Fruit fly (Drosophila melanogaster) whole organism, embryonic: ENCODE measurements around the gene ppk.

Experiments
- Asciz ChIP-seq: fragments of 200-800 bp; sonication (Bioruptor generic); optimal IDR thresholded peaks from 2 replicates; lab custom pipeline; 2017; ENCODE audit warnings: missing biosample characterization, mild to moderate bottlenecking, missing genetic modification characterization, missing genetic modification reagents
- Atf-2 ChIP-seq: fragments of 200-800 bp; sonication (Bioruptor generic); optimal IDR thresholded peaks from 2 replicates; lab custom pipeline; 2016; ENCODE audit warnings: missing biosample characterization, missing genetic modification characterization
- Blimp-1 ChIP-seq: fragments of 200-800 bp; sonication (Bioruptor generic); optimal IDR thresholded peaks from 3 replicates; lab custom pipeline; 2018; ENCODE audit warnings: missing biosample characterization, missing genetic modification characterization, mild to moderate bottlenecking, moderate library complexity, missing genetic modification reagents
- CG10209 ChIP-seq: fragments of 200-800 bp; sonication (Bioruptor generic); optimal IDR thresholded peaks from 3 replicates; lab custom pipeline; 2017; ENCODE audit warnings: missing biosample characterization, mild to moderate bottlenecking, missing genetic modification characterization, missing genetic modification reagents
- CG10431 ChIP-seq: fragments of 200-800 bp; sonication (Bioruptor generic); optimal IDR thresholded peaks from 3 replicates; lab custom pipeline; 2018; ENCODE audit warnings: missing biosample characterization, mild to moderate bottlenecking, missing genetic modification characterization
- CG11456 ChIP-seq: fragments of 200-800 bp; sonication (Bioruptor generic); IDR thresholded peaks from 3 replicates; pipeline ENCODE4 v1.3.6; 2022; ENCODE audit warnings: missing biosample characterization, missing genetic modification characterization
- CG12219 ChIP-seq: fragments of 200-800 bp; sonication (Bioruptor generic); optimal IDR thresholded peaks from 3 replicates; lab custom pipeline; 2018; ENCODE audit warnings: missing biosample characterization, mild to moderate bottlenecking, missing genetic modification characterization
- CG12744 ChIP-seq: fragments of 200-800 bp; sonication (Bioruptor generic); optimal IDR thresholded peaks from 2 replicates; lab custom pipeline; 2016; ENCODE audit warnings: missing biosample characterization, missing genetic modification characterization
- CG13287 ChIP-seq: fragments of 200-800 bp; sonication (Bioruptor generic); IDR thresholded peaks from 2 replicates; pipeline ENCODE4 v1.3.6; 2022; ENCODE audit warnings: missing biosample characterization, missing genetic modification characterization; ENCODE audit not compliant: partially characterized antibody
- CG13296 ChIP-seq: fragments of 200-800 bp; sonication (Bioruptor generic); optimal IDR thresholded peaks from 3 replicates; lab custom pipeline; 2018; ENCODE audit warnings: missing biosample characterization, mild to moderate bottlenecking, missing genetic modification characterization
- CG14014 ChIP-seq: fragments of 200-800 bp; sonication (Bioruptor generic); IDR thresholded peaks from 2 replicates; pipeline ENCODE4 v1.3.6; 2022; ENCODE audit warnings: missing biosample characterization, missing genetic modification characterization
- CG18262 ChIP-seq: fragments of 200-800 bp; optimal IDR thresholded peaks from 3 replicates; lab custom pipeline; 2019; ENCODE audit warnings: missing biosample characterization, mild to moderate bottlenecking, missing genetic modification characterization, moderate library complexity
- CG18599 ChIP-seq: fragments of 200-800 bp; sonication (Bioruptor generic); optimal IDR thresholded peaks from 3 replicates; lab custom pipeline; 2017; ENCODE audit warnings: missing biosample characterization, missing genetic modification characterization, mild to moderate bottlenecking, moderate library complexity, missing genetic modification reagents
- CG2712 ChIP-seq: fragments of 200-800 bp; optimal IDR thresholded peaks from 3 replicates; lab custom pipeline; 2019; ENCODE audit warnings: missing biosample characterization, mild to moderate bottlenecking, missing genetic modification characterization, moderate library complexity
- CG31224 ChIP-seq: fragments of 200-800 bp; sonication (Bioruptor generic); IDR thresholded peaks from 2 replicates; pipeline ENCODE4 v1.3.6; 2022; ENCODE audit warnings: missing biosample characterization, missing genetic modification characterization
- CG31388 ChIP-seq: fragments of 200-800 bp; sonication (Bioruptor generic); optimal IDR thresholded peaks from 2 replicates; lab custom pipeline; 2016; ENCODE audit warnings: missing biosample characterization, missing genetic modification characterization
- CG32772 ChIP-seq: fragments of 200-800 bp; sonication (Bioruptor generic); IDR thresholded peaks from 2 replicates; pipeline ENCODE4 v1.3.6; 2022; ENCODE audit warnings: missing biosample characterization, missing genetic modification characterization
- CG3407 ChIP-seq: fragments of 200-800 bp; sonication (Bioruptor generic); optimal IDR thresholded peaks from 2 replicates; lab custom pipeline; 2018; ENCODE audit warnings: missing biosample characterization, mild to moderate bottlenecking, missing genetic modification characterization
- CG34376 ChIP-seq: fragments of 200-800 bp; sonication (Bioruptor generic); optimal IDR thresholded peaks from 2 replicates; lab custom pipeline; 2018; ENCODE audit warnings: missing biosample characterization, mild to moderate bottlenecking, missing genetic modification characterization
- CG7839 ChIP-seq: fragments of 200-800 bp; sonication (Bioruptor generic); optimal IDR thresholded peaks from 3 replicates; lab custom pipeline; 2018; ENCODE audit warnings: missing biosample characterization, mild to moderate bottlenecking, missing genetic modification characterization, moderate library complexity
- CG8281 ChIP-seq: fragments of 200-800 bp; sonication (Bioruptor generic); optimal IDR thresholded peaks from 2 replicates; lab custom pipeline; 2018; ENCODE audit warnings: missing biosample characterization, mild to moderate bottlenecking, missing genetic modification characterization, moderate library complexity
- CG8924 ChIP-seq: fragments of 200-800 bp; optimal IDR thresholded peaks from 3 replicates; lab custom pipeline; 2019; ENCODE audit warnings: missing biosample characterization, mild to moderate bottlenecking, missing genetic modification characterization, moderate library complexity
- CoRest ChIP-seq: fragments of 200-800 bp; sonication (Bioruptor generic); optimal IDR thresholded peaks from 3 replicates; lab custom pipeline; 2018; ENCODE audit warnings: missing biosample characterization, mild to moderate bottlenecking, missing genetic modification characterization, moderate library complexity
- CrebB ChIP-seq: fragments of 200-800 bp; sonication (Bioruptor generic); optimal IDR thresholded peaks from 3 replicates; lab custom pipeline; 2018; ENCODE audit warnings: missing biosample characterization, mild to moderate bottlenecking, missing genetic modification characterization
- H2.0 ChIP-seq: fragments of 200-800 bp; sonication (Bioruptor generic); IDR thresholded peaks from 2 replicates; pipeline ENCODE4 v1.3.6; 2022; ENCODE audit warnings: missing biosample characterization, missing genetic modification characterization
- Hmr ChIP-seq: fragments of 200-800 bp; sonication (Bioruptor generic); optimal IDR thresholded peaks from 3 replicates; lab custom pipeline; 2017; ENCODE audit warnings: mild to moderate bottlenecking, missing biosample characterization, missing genetic modification reagents, missing genetic modification characterization
- Hr78 ChIP-seq, 2 experiments: fragments of 200-800 bp in 1 of 2; fragments of >200 bp in 1 of 2; sonication (Bioruptor generic) in 1 of 2; optimal IDR thresholded peaks; 2 replicates each; lab custom pipeline; 2017 to 2019; ENCODE audit warnings: missing biosample characterization in 2 of 2, missing genetic modification characterization in 2 of 2, mild to moderate bottlenecking in 1 of 2, moderate library complexity in 1 of 2
- Hsf ChIP-seq: fragments of 200-800 bp; sonication (Bioruptor generic); optimal IDR thresholded peaks from 3 replicates; lab custom pipeline; 2016; ENCODE audit warnings: missing biosample characterization, missing genetic modification characterization
- Myb ChIP-seq: fragments of 200-800 bp; sonication (Bioruptor generic); optimal IDR thresholded peaks from 2 replicates; lab custom pipeline; 2016; ENCODE audit warnings: missing biosample characterization, missing genetic modification characterization
- Sox102F ChIP-seq: fragments of 200-800 bp; sonication (Bioruptor generic); optimal IDR thresholded peaks from 2 replicates; lab custom pipeline; 2018; ENCODE audit warnings: missing biosample characterization, mild to moderate bottlenecking, missing genetic modification characterization, moderate library complexity
- ab ChIP-seq: fragments of 200-800 bp; sonication (Bioruptor generic); optimal IDR thresholded peaks from 2 replicates; lab custom pipeline; 2016; ENCODE audit warnings: missing biosample characterization, missing genetic modification characterization
- al ChIP-seq: fragments of 200-800 bp; sonication (Bioruptor generic); IDR thresholded peaks from 2 replicates; pipeline ENCODE4 v1.3.6; 2022; ENCODE audit warnings: missing biosample characterization, missing genetic modification characterization
- bowl ChIP-seq: fragments of 200-800 bp; sonication (Bioruptor generic); IDR thresholded peaks from 2 replicates; pipeline ENCODE4 v1.3.6; 2022; ENCODE audit warnings: missing biosample characterization, missing genetic modification characterization
- cwo ChIP-seq: fragments of 200-800 bp; sonication (Bioruptor generic); optimal IDR thresholded peaks from 3 replicates; lab custom pipeline; 2017; ENCODE audit warnings: missing biosample characterization, missing genetic modification characterization, mild to moderate bottlenecking, moderate library complexity, missing genetic modification reagents
- dan ChIP-seq: fragments of 200-800 bp; sonication (Bioruptor generic); IDR thresholded peaks from 2 replicates; pipeline ENCODE4 v1.3.6; 2022; ENCODE audit warnings: missing biosample characterization, missing genetic modification characterization
- fd102C ChIP-seq: fragments of 200-800 bp; sonication (Bioruptor generic); optimal IDR thresholded peaks from 2 replicates; lab custom pipeline; 2018; ENCODE audit warnings: missing biosample characterization, mild to moderate bottlenecking, missing genetic modification characterization, moderate library complexity
- fd96Cb ChIP-seq: fragments of 200-800 bp; sonication (Bioruptor generic); optimal IDR thresholded peaks from 2 replicates; lab custom pipeline; 2018; ENCODE audit warnings: missing biosample characterization, mild to moderate bottlenecking, missing genetic modification characterization, moderate library complexity
- fu2 ChIP-seq: fragments of 200-800 bp; sonication (Bioruptor generic); optimal IDR thresholded peaks from 2 replicates; lab custom pipeline; 2016; ENCODE audit warnings: missing biosample characterization, missing genetic modification characterization
- gcm ChIP-seq: fragments of 200-800 bp; sonication (Bioruptor generic); optimal IDR thresholded peaks from 2 replicates; lab custom pipeline; 2019; ENCODE audit warnings: missing biosample characterization, mild to moderate bottlenecking, missing genetic modification characterization, moderate library complexity
- gcm2 ChIP-seq: fragments of 200-800 bp; sonication (Bioruptor generic); optimal IDR thresholded peaks from 2 replicates; lab custom pipeline; 2016; ENCODE audit warnings: missing biosample characterization, missing genetic modification characterization
- h ChIP-seq: fragments of >200 bp; optimal IDR thresholded peaks from 2 replicates; lab custom pipeline; 2017
- ken ChIP-seq: fragments of 200-800 bp; sonication (Bioruptor generic); IDR thresholded peaks from 3 replicates; pipeline ENCODE4 v1.3.6; 2022; ENCODE audit warnings: missing biosample characterization, missing genetic modification characterization
- lilli ChIP-seq: fragments of 200-800 bp; sonication (Bioruptor generic); optimal IDR thresholded peaks from 3 replicates; lab custom pipeline; 2016; ENCODE audit warnings: missing biosample characterization, missing genetic modification characterization
- nmo ChIP-seq: fragments of 200-800 bp; sonication (Bioruptor generic); optimal IDR thresholded peaks from 2 replicates; lab custom pipeline; 2018; ENCODE audit warnings: missing biosample characterization, mild to moderate bottlenecking, missing genetic modification characterization, moderate library complexity
- pan ChIP-seq, 4 experiments: fragments of >200 bp in 3 of 4; fragments of 200-800 bp in 1 of 4; sonication (Bioruptor generic) in 1 of 4; optimal IDR thresholded peaks in 3 of 4; IDR thresholded peaks in 1 of 4; 2 replicates each; pipeline versions ENCODE4 v1.3.6 to Lab custom; 2017 to 2022; ENCODE audit warnings: missing biosample characterization in 2 of 4, missing genetic modification characterization in 2 of 4, mixed read lengths in 1 of 4
- pnt ChIP-seq: fragments of 200-800 bp; sonication (Bioruptor generic); optimal IDR thresholded peaks from 3 replicates; lab custom pipeline; 2016; ENCODE audit warnings: missing biosample characterization, missing genetic modification characterization
- salm ChIP-seq: fragments of 200-800 bp; sonication (Bioruptor generic); optimal IDR thresholded peaks from 2 replicates; lab custom pipeline; 2018; ENCODE audit warnings: missing biosample characterization, mild to moderate bottlenecking, missing genetic modification characterization
- sisA ChIP-seq: fragments of 200-800 bp; sonication (Bioruptor generic); IDR thresholded peaks from 2 replicates; pipeline ENCODE4 v1.3.6; 2022; ENCODE audit warnings: missing biosample characterization, missing genetic modification characterization
- unpg ChIP-seq: fragments of 200-800 bp; sonication (Bioruptor generic); optimal IDR thresholded peaks from 3 replicates; lab custom pipeline; 2018; ENCODE audit warnings: missing biosample characterization, mild to moderate bottlenecking, missing genetic modification characterization, moderate library complexity

The ppk gene

DNA sequence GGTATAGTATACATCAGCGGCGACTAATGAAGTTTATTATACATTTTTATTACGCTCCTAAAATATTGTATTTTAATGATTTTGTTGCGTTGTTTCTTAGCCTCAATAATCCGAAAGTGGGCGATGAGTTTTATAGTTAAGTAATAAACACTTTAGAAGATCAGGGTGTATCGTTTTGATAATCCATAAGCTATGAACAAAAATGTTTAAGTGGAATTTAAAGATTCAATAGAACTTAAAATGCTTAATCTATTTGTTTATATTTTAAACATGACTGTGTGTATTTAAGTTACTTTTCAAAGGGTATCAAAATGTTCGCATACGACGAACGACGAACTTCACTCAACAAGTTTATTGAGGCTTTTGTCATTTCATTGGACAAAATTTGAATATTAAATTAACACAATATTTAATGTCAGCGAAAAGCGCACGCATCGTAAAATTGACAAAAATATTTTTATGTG, 8.7 kb downstream of the ppk start (continued):
- TF ChIP-seq CG7839 (tag; lab: Kevin White, UChicago) = peak; percentile 65
- TF ChIP-seq CG12219 (GFP tag; lab: Kevin White, UChicago) = peak; percentile 79
- TF ChIP-seq Atf-2 (GFP tag; lab: Kevin White, UChicago) = no peak
- TF ChIP-seq fu2 (GFP tag; lab: Kevin White, UChicago) = peak; percentile 56
- peak; percentile 83 for TF ChIP-seq Hsf (GFP tag; lab: Kevin White, UChicago)
- TF ChIP-seq Asciz = peak; percentile 6
- peak; percentile 27; the same call in 1 of the 2 replicates for TF ChIP-seq bowl (GFP tag; lab: Robert Waterston, UW)
- no peak for TF ChIP-seq CG31388 (GFP tag; lab: Kevin White, UChicago)
- peak; percentile 42; the same call in 1 of the 2 replicates for TF ChIP-seq CG32772 (GFP tag; lab: Robert Waterston, UW)
- peak; percentile 67 for TF ChIP-seq sisA (GFP tag; lab: Robert Waterston, UW)
- TF ChIP-seq Sox102F (GFP tag; lab: Kevin White, UChicago) = peak; percentile 94
- no peak for TF ChIP-seq CG8281 (tag; lab: Kevin White, UChicago)
- TF ChIP-seq CrebB (tag; lab: Kevin White, UChicago) = peak; percentile 79
- no peak for TF ChIP-seq fd102C (GFP tag; lab: Kevin White, UChicago)
- peak; percentile 85 for TF ChIP-seq CG8924 (tag; lab: Kevin White, UChicago)
- peak; percentile 20 for TF ChIP-seq nmo (GFP tag; lab: Kevin White, UChicago)
- peak; percentile 26 for TF ChIP-seq Blimp-1 (GFP tag; lab: Kevin White, UChicago)
- TF ChIP-seq al = peak; percentile 84
- no peak for TF ChIP-seq dan (GFP tag; lab: Robert Waterston, UW)
- TF ChIP-seq Hmr = peak; percentile 76
- TF ChIP-seq CG13296 (GFP tag; lab: Kevin White, UChicago) = peak; percentile 33
- TF ChIP-seq CG10209 (GFP tag; lab: Kevin White, UChicago) = peak; percentile 61
- TF ChIP-seq cwo = peak; percentile 24
- TF ChIP-seq gcm (GFP tag; lab: Kevin White, UChicago) = peak; percentile 74
- peak; percentile 90 for TF ChIP-seq CoRest (tag; lab: Kevin White, UChicago)
- TF ChIP-seq CG2712 (tag; lab: Kevin White, UChicago) = peak; percentile 50
- no peak for TF ChIP-seq pan (optimal IDR thresholded peaks at IDR 0.05; lab: Kevin White, UChicago)
- TF ChIP-seq pan (GFP tag; optimal IDR thresholded peaks at IDR 0.05 in 1 of 2, IDR thresholded peaks at IDR 0.05 in 1 of 2) = peak in 1 of 2 experiments; percentile 76
- peak; percentile 42 for TF ChIP-seq CG12744
- TF ChIP-seq Hr78 (GFP tag; optimal IDR thresholded peaks at IDR 0.05; lab: Kevin White, UChicago) = peak in 1 of 2 experiments; percentile 28
- TF ChIP-seq gcm2 (GFP tag; lab: Kevin White, UChicago) = peak; percentile 41
- TF ChIP-seq CG13287 (GFP tag; lab: Robert Waterston, UW) = no peak
- TF ChIP-seq CG18599 (GFP tag; lab: Kevin White, UChicago) = peak; percentile 43
- TF ChIP-seq CG10431 (GFP tag; lab: Kevin White, UChicago) = no peak
- TF ChIP-seq H2.0 (GFP tag; lab: Robert Waterston, UW) = peak; percentile 75
- TF ChIP-seq Myb (GFP tag; lab: Kevin White, UChicago) = peak; percentile 37
- TF ChIP-seq CG31224 (GFP tag; lab: Robert Waterston, UW) = peak; percentile 61; the same call in 1 of the 2 replicates
- no peak for TF ChIP-seq h (lab: Kevin White, UChicago)
- peak; percentile 51 for TF ChIP-seq CG18262 (tag; lab: Kevin White, UChicago)
- peak; percentile 83 for TF ChIP-seq CG14014
- peak; percentile 26 for TF ChIP-seq CG3407 (GFP tag; lab: Kevin White, UChicago)
- TF ChIP-seq ab (GFP tag; lab: Kevin White, UChicago) = peak; percentile 17
- TF ChIP-seq fd96Cb (tag; lab: Kevin White, UChicago) = peak; percentile 28
- TF ChIP-seq unpg (GFP tag; lab: Kevin White, UChicago) = peak; percentile 88
- TF ChIP-seq lilli = peak; percentile 68
- peak; percentile 79 for TF ChIP-seq salm (tag; lab: Kevin White, UChicago)
- TF ChIP-seq ken (GFP tag; lab: Robert Waterston, UW) = peak; percentile 61; the same call in 1 of the 3 replicates
- TF ChIP-seq CG34376 (GFP tag; lab: Kevin White, UChicago) = no peak
- no peak for TF ChIP-seq pnt (GFP tag; lab: Kevin White, UChicago)
- TF ChIP-seq CG11456 (GFP tag; lab: Robert Waterston, UW) = peak; percentile 79; the same call in 2 of the 3 replicates
